Fruit fly (Drosophila melanogaster) whole organism, embryonic: ENCODE measurements around the gene CG5013.

Experiments used
- Abd-B ChIP-seq: fragments of 200-800 bp; sonication (Bioruptor generic); optimal IDR thresholded peaks from 2 replicates; lab custom pipeline; 2018; ENCODE audit warnings: missing biosample characterization, mild to moderate bottlenecking, missing genetic modification characterization, moderate library complexity
- Asciz ChIP-seq: fragments of 200-800 bp; sonication (Bioruptor generic); optimal IDR thresholded peaks from 2 replicates; lab custom pipeline; 2017; ENCODE audit warnings: missing biosample characterization, mild to moderate bottlenecking, missing genetic modification characterization, missing genetic modification reagents
- CG11504 ChIP-seq: fragments of 200-800 bp; sonication (Bioruptor generic); optimal IDR thresholded peaks from 3 replicates; lab custom pipeline; 2019; ENCODE audit warnings: missing biosample characterization, mild to moderate bottlenecking, missing genetic modification characterization, moderate library complexity
- CG13123 ChIP-seq: fragments of 200-800 bp; sonication (Bioruptor generic); optimal IDR thresholded peaks from 2 replicates; lab custom pipeline; 2016; ENCODE audit warnings: missing biosample characterization, missing genetic modification characterization
- CG15479 ChIP-seq: fragments of 200-800 bp; sonication (Bioruptor generic); optimal IDR thresholded peaks from 3 replicates; lab custom pipeline; 2019; ENCODE audit warnings: missing biosample characterization, mild to moderate bottlenecking, missing genetic modification characterization, moderate library complexity
- CG15514 ChIP-seq: fragments of 200-800 bp; sonication (Bioruptor generic); optimal IDR thresholded peaks from 3 replicates; lab custom pipeline; 2017; ENCODE audit warnings: missing biosample characterization, missing genetic modification characterization, mild to moderate bottlenecking, moderate library complexity, missing genetic modification reagents
- CG1832 ChIP-seq: fragments of 200-800 bp; sonication (Bioruptor generic); optimal IDR thresholded peaks from 2 replicates; lab custom pipeline; 2017; ENCODE audit warnings: missing biosample characterization, mild to moderate bottlenecking, missing genetic modification characterization, inconsistent platforms
- CG2116 ChIP-seq: fragments of 200-800 bp; sonication (Bioruptor generic); optimal IDR thresholded peaks from 3 replicates; lab custom pipeline; 2018; ENCODE audit warnings: missing biosample characterization, mild to moderate bottlenecking, missing genetic modification characterization
- CG33213 ChIP-seq: fragments of 200-800 bp; sonication (Bioruptor generic); optimal IDR thresholded peaks from 3 replicates; lab custom pipeline; 2016; ENCODE audit warnings: missing biosample characterization, missing genetic modification characterization
- CG4730 ChIP-seq: fragments of 200-800 bp; sonication (Bioruptor generic); IDR thresholded peaks from 2 replicates; pipeline ENCODE4 v1.3.6; 2022; ENCODE audit warnings: missing biosample characterization, missing genetic modification characterization
- CG5180 ChIP-seq: fragments of 200-800 bp; sonication (Bioruptor generic); optimal IDR thresholded peaks from 3 replicates; lab custom pipeline; 2017; ENCODE audit warnings: missing biosample characterization, missing genetic modification characterization, mild to moderate bottlenecking, moderate library complexity, missing genetic modification reagents
- CG7786 ChIP-seq: fragments of 200-800 bp; sonication (Bioruptor generic); optimal IDR thresholded peaks from 2 replicates; lab custom pipeline; 2016; ENCODE audit warnings: missing biosample characterization, missing genetic modification characterization
- CG7839 ChIP-seq: fragments of 200-800 bp; sonication (Bioruptor generic); optimal IDR thresholded peaks from 3 replicates; lab custom pipeline; 2018; ENCODE audit warnings: missing biosample characterization, mild to moderate bottlenecking, missing genetic modification characterization, moderate library complexity
- CG8089 ChIP-seq: fragments of 200-800 bp; sonication (Bioruptor generic); optimal IDR thresholded peaks from 3 replicates; lab custom pipeline; 2016; ENCODE audit warnings: missing biosample characterization, missing genetic modification characterization
- CHES-1-like ChIP-seq: fragments of 200-800 bp; sonication (Bioruptor generic); optimal IDR thresholded peaks from 2 replicates; lab custom pipeline; 2016; ENCODE audit warnings: missing biosample characterization, missing genetic modification characterization
- Deaf1 ChIP-seq: fragments of 200-800 bp; optimal IDR thresholded peaks from 3 replicates; lab custom pipeline; 2019; ENCODE audit warnings: missing biosample characterization, mild to moderate bottlenecking, missing genetic modification characterization, moderate library complexity
- Dip3 ChIP-seq: fragments of 200-800 bp; sonication (Bioruptor generic); optimal IDR thresholded peaks from 3 replicates; lab custom pipeline; 2016; ENCODE audit warnings: missing biosample characterization, missing genetic modification characterization
- Drgx ChIP-seq: fragments of 200-800 bp; sonication (Bioruptor generic); IDR thresholded peaks from 2 replicates; pipeline ENCODE4 v1.3.6; 2022; ENCODE audit warnings: missing biosample characterization, missing genetic modification characterization
- E2f1 ChIP-seq: fragments of 200-800 bp; sonication (Bioruptor generic); IDR thresholded peaks from 2 replicates; pipeline ENCODE4 v1.3.6; 2022; ENCODE audit warnings: missing biosample characterization, missing genetic modification characterization
- Ets65A ChIP-seq: fragments of 200-800 bp; sonication (Bioruptor generic); peaks from one replicate; lab custom pipeline; 2016; ENCODE audit warnings: missing biosample characterization, missing genetic modification characterization
- Hr39 ChIP-seq: fragments of >200 bp; optimal IDR thresholded peaks from 2 replicates; lab custom pipeline; 2017
- MESR4 ChIP-seq: fragments of 200-800 bp; sonication (Bioruptor generic); optimal IDR thresholded peaks from 2 replicates; lab custom pipeline; 2018; ENCODE audit warnings: missing biosample characterization, mild to moderate bottlenecking, missing genetic modification characterization, moderate library complexity
- Neu2 ChIP-seq: fragments of 200-800 bp; sonication (Bioruptor generic); optimal IDR thresholded peaks from 3 replicates; lab custom pipeline; 2016; ENCODE audit warnings: missing biosample characterization, missing genetic modification characterization, borderline replicate concordance
- Nf-YB ChIP-seq: fragments of 200-800 bp; sonication (Bioruptor generic); optimal IDR thresholded peaks from 3 replicates; lab custom pipeline; 2019; ENCODE audit warnings: missing biosample characterization, mild to moderate bottlenecking, missing genetic modification characterization, moderate library complexity
- Nf-YC ChIP-seq: fragments of 200-800 bp; optimal IDR thresholded peaks from 3 replicates; lab custom pipeline; 2019; ENCODE audit warnings: missing biosample characterization, mild to moderate bottlenecking, missing genetic modification characterization, moderate library complexity
- Ssrp ChIP-seq: fragments of 200-800 bp; sonication (Bioruptor generic); optimal IDR thresholded peaks from 2 replicates; lab custom pipeline; 2018; ENCODE audit warnings: missing biosample characterization, mild to moderate bottlenecking, missing genetic modification characterization, moderate library complexity
- Usf ChIP-seq: fragments of 200-800 bp; sonication (Bioruptor generic); optimal IDR thresholded peaks from 2 replicates; lab custom pipeline; 2017; ENCODE audit warnings: missing genotype, missing biosample characterization, missing genetic modification characterization
- amos ChIP-seq: fragments of 200-800 bp; sonication (Bioruptor generic); IDR thresholded peaks from 2 replicates; pipeline ENCODE4 v1.3.6; 2022; ENCODE audit warnings: missing biosample characterization, missing genetic modification characterization; ENCODE audit not compliant: partially characterized antibody
- cg ChIP-seq: fragments of 200-800 bp; sonication (Bioruptor generic); optimal IDR thresholded peaks from 3 replicates; lab custom pipeline; 2019; ENCODE audit warnings: missing biosample characterization, mild to moderate bottlenecking, missing genetic modification characterization, moderate library complexity
- chif ChIP-seq, 2 experiments: fragments of 200-800 bp; sonication (Bioruptor generic); optimal IDR thresholded peaks; 3 replicates each; lab custom pipeline; 2016; ENCODE audit warnings: missing biosample characterization in 2 of 2, missing genetic modification characterization in 2 of 2
- crol ChIP-seq: fragments of 200-800 bp; sonication (Bioruptor generic); IDR thresholded peaks from 2 replicates; pipeline ENCODE4 v1.3.6; 2022; ENCODE audit warnings: missing biosample characterization, missing genetic modification characterization
- dimm ChIP-seq: fragments of 200-800 bp; sonication (Bioruptor generic); IDR thresholded peaks from 2 replicates; pipeline ENCODE4 v1.3.6; 2022; ENCODE audit warnings: missing biosample characterization, missing genetic modification characterization
- exex ChIP-seq: fragments of 200-800 bp; sonication (Bioruptor generic); optimal IDR thresholded peaks from 4 replicates; lab custom pipeline; 2018; ENCODE audit warnings: missing biosample characterization, mild to moderate bottlenecking, missing genetic modification characterization, moderate library complexity
- ftz-f1 ChIP-seq: fragments of 200-800 bp; sonication (Bioruptor generic); optimal IDR thresholded peaks from 2 replicates; lab custom pipeline; 2016; ENCODE audit warnings: missing biosample characterization, missing genetic modification characterization
- kay ChIP-seq: fragments of 200-800 bp; sonication (Bioruptor generic); optimal IDR thresholded peaks from 2 replicates; lab custom pipeline; 2016; ENCODE audit warnings: missing biosample characterization, missing genetic modification characterization
- maf-S ChIP-seq: fragments of 200-800 bp; sonication (Bioruptor generic); optimal IDR thresholded peaks from 2 replicates; lab custom pipeline; 2016; ENCODE audit warnings: missing biosample characterization, missing genetic modification characterization
- mirr ChIP-seq: fragments of 200-800 bp; sonication (Bioruptor generic); optimal IDR thresholded peaks from 3 replicates; lab custom pipeline; 2018; ENCODE audit warnings: missing biosample characterization, mild to moderate bottlenecking, missing genetic modification characterization
- nau ChIP-seq: fragments of 200-800 bp; sonication (Bioruptor generic); optimal IDR thresholded peaks from 3 replicates; lab custom pipeline; 2017; ENCODE audit warnings: missing biosample characterization, mild to moderate bottlenecking, missing genetic modification characterization, missing genetic modification reagents
- row ChIP-seq: fragments of 200-800 bp; sonication (Bioruptor generic); IDR thresholded peaks from 3 replicates; pipeline ENCODE4 v1.3.6; 2022; ENCODE audit warnings: missing biosample characterization, missing genetic modification characterization
- sens ChIP-seq: fragments of 200-800 bp; sonication (Bioruptor generic); peaks from one replicate; lab custom pipeline; 2016; ENCODE audit warnings: missing biosample characterization, missing genetic modification characterization
- tio ChIP-seq: fragments of 200-800 bp; sonication (Bioruptor generic); optimal IDR thresholded peaks from 2 replicates; lab custom pipeline; 2017; ENCODE audit warnings: missing biosample characterization, missing genetic modification characterization, inconsistent platforms
- ttk ChIP-seq: fragments of 200-800 bp; sonication (Bioruptor generic); IDR thresholded peaks from 2 replicates; pipeline ENCODE4 v2.1.2; 2022; ENCODE audit warnings: missing biosample characterization, missing genetic modification characterization
- tup ChIP-seq: fragments of 200-800 bp; sonication (Bioruptor generic); optimal IDR thresholded peaks from 2 replicates; lab custom pipeline; 2016; ENCODE audit warnings: missing biosample characterization, mild to moderate bottlenecking, missing genetic modification characterization, moderate library complexity
- unpg ChIP-seq: fragments of 200-800 bp; sonication (Bioruptor generic); optimal IDR thresholded peaks from 3 replicates; lab custom pipeline; 2018; ENCODE audit warnings: missing biosample characterization, mild to moderate bottlenecking, missing genetic modification characterization, moderate library complexity
- wdn ChIP-seq: fragments of 200-800 bp; sonication (Bioruptor generic); IDR thresholded peaks from 2 replicates; pipeline ENCODE4 v1.3.6; 2022; ENCODE audit warnings: missing biosample characterization, missing genetic modification characterization
- wek ChIP-seq: fragments of 200-800 bp; sonication (Bioruptor generic); optimal IDR thresholded peaks from 3 replicates; lab custom pipeline; 2018; ENCODE audit warnings: missing biosample characterization, mild to moderate bottlenecking, missing genetic modification characterization, moderate library complexity
- zf30C ChIP-seq: fragments of 200-800 bp; sonication (Bioruptor generic); optimal IDR thresholded peaks from 3 replicates; lab custom pipeline; 2018; ENCODE audit warnings: missing biosample characterization, mild to moderate bottlenecking, missing genetic modification characterization

Gene CG5013

dm6 chr3R:16022005-16022404, 27.5 kb upstream of the CG5013 start:
- TF ChIP-seq CG15479 (GFP tag; lab: Kevin White, UChicago) (peak; percentile 55), tup (no peak), exex (tag; lab: Kevin White, UChicago) (no peak), unpg (GFP tag; lab: Kevin White, UChicago) (no peak), crol (GFP tag; lab: Robert Waterston, UW) (peak; percentile 39; the same call in 1 of the 2 replicates), Nf-YB (peak; percentile 61), Nf-YC (tag; lab: Kevin White, UChicago) (peak; percentile 5), CG7786 (no peak), ttk (GFP tag; lab: Robert Waterston, UW) (no peak), CG5180 (GFP tag; lab: Kevin White, UChicago) (no peak), Deaf1 (tag; lab: Kevin White, UChicago) (peak; percentile 40), CG1832 (GFP tag; lab: Kevin White, UChicago) (peak; percentile 29)
- TF ChIP-seq, all 482 proteins: peak for 6

- 0 out of 3 replicates have a peak, but pooled peaks have one; percentile 7 for TF ChIP-seq row
- TF ChIP-seq kay: no peak
- no peak for TF ChIP-seq CG2116
- no peak for TF ChIP-seq CG4730
- no peak for TF ChIP-seq mirr
Observed at dm6 chr3R:16023627-16024026, 25.8 kb upstream of the CG5013 start.

dm6 chr3R:16024110-16024509, 25.4 kb upstream of the CG5013 start:
- TF ChIP-seq Ets65A (GFP tag; lab: Kevin White, UChicago) (peak; percentile 60), row (0 out of 3 replicates have a peak, but pooled peaks have one; percentile 0), Nf-YB (peak; percentile 91), crol (GFP tag; lab: Robert Waterston, UW) (peak; percentile 50), tio (GFP tag; lab: Kevin White, UChicago) (no peak), cg (GFP tag; lab: Kevin White, UChicago) (peak; percentile 7), dimm (GFP tag; lab: Robert Waterston, UW) (no peak), nau (GFP tag; lab: Kevin White, UChicago) (no peak), Asciz (GFP tag; lab: Kevin White, UChicago) (no peak), CG11504 (tag; lab: Kevin White, UChicago) (no peak), amos (GFP tag; lab: Robert Waterston, UW) (no peak), Nf-YC (tag; lab: Kevin White, UChicago) (peak; percentile 80), Hr39 (peak; percentile 61)

- no peak for TF ChIP-seq Neu2 (GFP tag; lab: Kevin White, UChicago)
- TF ChIP-seq wdn (GFP tag; lab: Robert Waterston, UW): no peak
- no peak for TF ChIP-seq E2f1 (GFP tag; lab: Robert Waterston, UW)
- TF ChIP-seq wek (GFP tag; lab: Kevin White, UChicago): peak; percentile 19
- no peak for TF ChIP-seq CG13123 (GFP tag; lab: Kevin White, UChicago)
- TF ChIP-seq CG33213 (GFP tag; lab: Kevin White, UChicago): no peak
- no peak for TF ChIP-seq MESR4 (GFP tag; lab: Kevin White, UChicago)
- TF ChIP-seq Dip3 (GFP tag; lab: Kevin White, UChicago): no peak
- no peak for TF ChIP-seq Usf (GFP tag; lab: Kevin White, UChicago)
- no peak for TF ChIP-seq Ssrp
- TF ChIP-seq maf-S (GFP tag; lab: Kevin White, UChicago): no peak
- TF ChIP-seq sens (GFP tag; lab: Kevin White, UChicago): peak; percentile 66
- TF ChIP-seq chif (GFP tag; optimal IDR thresholded peaks at IDR 0.05; lab: Kevin White, UChicago): no peak
- no peak for TF ChIP-seq CHES-1-like (GFP tag; lab: Kevin White, UChicago)
- no peak for TF ChIP-seq CG7839 (tag; lab: Kevin White, UChicago)
- TF ChIP-seq zf30C (GFP tag; lab: Kevin White, UChicago): no peak
- peak; percentile 38 for TF ChIP-seq ftz-f1 (GFP tag; lab: Kevin White, UChicago)
- TF ChIP-seq Drgx (GFP tag; lab: Robert Waterston, UW): no peak
- TF ChIP-seq CG8089 (GFP tag; lab: Kevin White, UChicago): no peak
- no peak for TF ChIP-seq CG15514 (GFP tag; lab: Kevin White, UChicago)
- peak; percentile 77 for TF ChIP-seq Abd-B (GFP tag; lab: Kevin White, UChicago)
Observed at dm6 chr3R:16025587-16026223, 23.8 kb upstream of the CG5013 start, which contains the start of gene pnr. Gene pnr (plus strand): TSS chr3R:16026079.
